Fruit fly (Drosophila melanogaster): ENCODE measurements around the gene CG6793.

- TF ChIP-seq pan (optimal IDR thresholded peaks at IDR 0.05): no peak
- TF ChIP-seq Hr83 (GFP tag; optimal IDR thresholded peaks at IDR 0.05; ENCODE audit: poor library complexity, severe bottlenecking): peak; percentile 39
These were observed 49.2 kb upstream of the CG6793 start, which contains the start of gene viaf for dm6 chr3L:11992960-11993359.

Measured in whole organism, wandering third instar larva.